Worm (Caenorhabditis elegans) whole organism, mixed stage, embryonic: ENCODE results near the gene lgc-7.

Source experiments
- blmp-1 ChIP-seq: fragments of 150-350 bp; optimal IDR thresholded peaks from 2 replicates; lab custom pipeline; 2014; ENCODE audit warnings: missing biosample characterization, missing genetic modification characterization
- ces-1 ChIP-seq: fragments of 150-350 bp; optimal IDR thresholded peaks from 2 replicates; lab custom pipeline; 2014; ENCODE audit warnings: missing biosample characterization, missing genetic modification reagents, missing genetic modification characterization
- elt-1 ChIP-seq: sonication (generic microtip); optimal IDR thresholded peaks from 2 replicates; lab custom pipeline; 2017; ENCODE audit warnings: missing genetic modification characterization, mild to moderate bottlenecking, missing compliant biosample characterization, antibody characterized with exemption, moderate library complexity, borderline replicate concordance; ENCODE audit not compliant: insufficient read depth
- lin-13 ChIP-seq: fragments of 150-350 bp; optimal IDR thresholded peaks from 2 replicates; lab custom pipeline; 2014; ENCODE audit warnings: missing biosample characterization, missing genetic modification characterization
- lin-32 ChIP-seq: fragments of 200-800 bp; sonication (Bioruptor generic); optimal IDR thresholded peaks from 2 replicates; lab custom pipeline; 2018; ENCODE audit warnings: mild to moderate bottlenecking, missing genetic modification characterization, missing compliant biosample characterization
- lsy-2 ChIP-seq: fragments of 150-350 bp; optimal IDR thresholded peaks from 2 replicates; lab custom pipeline; 2014; ENCODE audit warnings: missing biosample characterization, missing genetic modification characterization
- mep-1 ChIP-seq: fragments of 150-350 bp; optimal IDR thresholded peaks from 2 replicates; lab custom pipeline; 2017; ENCODE audit warnings: missing biosample characterization, missing genetic modification reagents, missing genetic modification characterization, inconsistent platforms
- nhr-237 ChIP-seq: fragments of 150-350 bp; optimal IDR thresholded peaks from 2 replicates; lab custom pipeline; 2014; ENCODE audit warnings: missing biosample characterization, missing genetic modification characterization
- unc-120 ChIP-seq: sonication (generic microtip); optimal IDR thresholded peaks from 2 replicates; lab custom pipeline; 2017; ENCODE audit warnings: missing genetic modification characterization, missing compliant biosample characterization; ENCODE audit not compliant: poor library complexity, severe bottlenecking
- unc-39 ChIP-seq: fragments of 150-350 bp; optimal IDR thresholded peaks from 2 replicates; lab custom pipeline; 2014; ENCODE audit warnings: missing biosample characterization, missing genetic modification characterization
- unc-62 ChIP-seq: fragments of 150-350 bp; optimal IDR thresholded peaks from 2 replicates; lab custom pipeline; 2014; ENCODE audit warnings: missing biosample characterization, missing genetic modification reagents, missing genetic modification characterization
- ztf-11 ChIP-seq: fragments of 150-350 bp; optimal IDR thresholded peaks from 2 replicates; lab custom pipeline; 2014; ENCODE audit warnings: missing biosample characterization, missing genetic modification characterization

- no peak for TF ChIP-seq mep-1 (tag; lab: Kevin White, UChicago)
- TF ChIP-seq nhr-237 (tag; lab: Kevin White, UChicago), result no peak
- TF ChIP-seq lin-13, result no peak
- TF ChIP-seq ztf-11 (tag; lab: Kevin White, UChicago), result no peak
- no peak for TF ChIP-seq unc-120 (tag; lab: Kevin White, UChicago)
- no peak for TF ChIP-seq unc-39
- TF ChIP-seq unc-62, result no peak
- no peak for TF ChIP-seq lsy-2 (tag; lab: Kevin White, UChicago)
- TF ChIP-seq lin-32 (GFP tag; lab: Kevin White, UChicago), result no peak
- no peak for TF ChIP-seq elt-1 (tag; lab: Kevin White, UChicago)
- no peak for TF ChIP-seq blmp-1 (tag; lab: Kevin White, UChicago)
- no peak for TF ChIP-seq ces-1 (GFP tag; lab: Kevin White, UChicago)
Observed at ce11 chrIV:14706302-14706701, 3.1 kb upstream of the lgc-7 start, which contains the start of gene Y57G11C.41.
